Fruit fly (Drosophila melanogaster) whole organism, wandering third instar larva: ENCODE data around the gene CG42512.

Experiments
- Dfd ChIP-seq: fragments of >200 bp; optimal IDR thresholded peaks from 2 replicates; lab custom pipeline; 2017; ENCODE audit warnings: missing biosample characterization, missing genetic modification characterization
- brk ChIP-seq: fragments of 200-800 bp; sonication (Bioruptor generic); optimal IDR thresholded peaks from 2 replicates; lab custom pipeline; 2016; ENCODE audit warnings: missing biosample characterization, mild to moderate bottlenecking, missing genetic modification characterization
- h ChIP-seq: fragments of 200-800 bp; sonication (Bioruptor generic); optimal IDR thresholded peaks from 3 replicates; lab custom pipeline; 2016; ENCODE audit warnings: missing biosample characterization, mild to moderate bottlenecking, missing genetic modification characterization
- pan ChIP-seq: fragments of >200 bp; optimal IDR thresholded peaks from 2 replicates; lab custom pipeline; 2017
- psq ChIP-seq: fragments of 200-800 bp; sonication (Bioruptor generic); optimal IDR thresholded peaks from 3 replicates; lab custom pipeline; 2017; ENCODE audit warnings: missing biosample characterization, mild to moderate bottlenecking, missing genetic modification characterization, moderate library complexity
- rgr ChIP-seq: fragments of 200-800 bp; sonication (Bioruptor generic); optimal IDR thresholded peaks from 3 replicates; lab custom pipeline; 2016; ENCODE audit warnings: missing biosample characterization, mild to moderate bottlenecking, missing genetic modification characterization
- sv ChIP-seq: fragments of 200-800 bp; sonication (Bioruptor generic); optimal IDR thresholded peaks from 3 replicates; lab custom pipeline; 2016; ENCODE audit warnings: missing biosample characterization, missing genetic modification characterization
- tai ChIP-seq: sonication (Bioruptor generic); optimal IDR thresholded peaks from 2 replicates; lab custom pipeline; 2016; ENCODE audit warnings: missing biosample characterization, missing genetic modification characterization
- usp ChIP-seq: fragments of >200 bp; optimal IDR thresholded peaks from 2 replicates; lab custom pipeline; 2017; ENCODE audit warnings: missing biosample characterization, missing genetic modification characterization

- TF ChIP-seq tai (GFP tag; lab: Kevin White, UChicago) (no peak), rgr (GFP tag; lab: Kevin White, UChicago) (no peak), sv (GFP tag; lab: Kevin White, UChicago) (no peak), pan (no peak), Dfd (GFP tag; lab: Kevin White, UChicago) (no peak), h (no peak), usp (GFP tag; lab: Kevin White, UChicago) (no peak), brk (GFP tag; lab: Kevin White, UChicago) (no peak), psq (no peak)
Observed at dm6 chrX:16643363-16643946, 7.7 kb upstream of the CG42512 start.
